Fruit fly (Drosophila melanogaster) whole organism, prepupa: Measurements from ENCODE around the gene Pde9.
A peak's percentile ranks its signal among the peaks of the same experiment; 100 is the strongest.

Experiments used
- CG10631 ChIP-seq: fragments of 200-800 bp; sonication (Bioruptor generic); optimal IDR thresholded peaks from 2 replicates; lab custom pipeline; 2016; ENCODE audit warnings: missing biosample characterization, missing genetic modification characterization
- CG10669 ChIP-seq: fragments of 200-800 bp; sonication (Bioruptor generic); optimal IDR thresholded peaks from 3 replicates; lab custom pipeline; 2018; ENCODE audit warnings: missing biosample characterization, mild to moderate bottlenecking, missing genetic modification characterization, moderate library complexity
- CG11294 ChIP-seq: fragments of 200-800 bp; sonication (Bioruptor generic); IDR thresholded peaks from 2 replicates; pipeline ENCODE4 v1.3.6; 2022; ENCODE audit warnings: missing biosample characterization, missing genetic modification characterization
- CG11902 ChIP-seq: fragments of 200-800 bp; sonication (Bioruptor generic); optimal IDR thresholded peaks from 3 replicates; lab custom pipeline; 2016; ENCODE audit warnings: missing biosample characterization, missing genetic modification characterization
- CG15336 ChIP-seq: fragments of 200-800 bp; sonication (Bioruptor generic); IDR thresholded peaks from 2 replicates; pipeline ENCODE4 v1.3.6; 2022; ENCODE audit warnings: missing biosample characterization, missing genetic modification characterization
- CG1621 ChIP-seq: fragments of 200-800 bp; sonication (Bioruptor generic); optimal IDR thresholded peaks from 3 replicates; lab custom pipeline; 2018; ENCODE audit warnings: missing biosample characterization, mild to moderate bottlenecking, missing genetic modification characterization
- CG16779 ChIP-seq: fragments of 200-800 bp; sonication (Bioruptor generic); optimal IDR thresholded peaks from 3 replicates; lab custom pipeline; 2017; ENCODE audit warnings: missing biosample characterization, mild to moderate bottlenecking, missing genetic modification characterization
- CG3032 ChIP-seq: fragments of 200-800 bp; optimal IDR thresholded peaks from 2 replicates; lab custom pipeline; 2019; ENCODE audit warnings: missing biosample characterization, mild to moderate bottlenecking, missing genetic modification characterization, moderate library complexity
- CG31627 ChIP-seq: fragments of 200-800 bp; sonication (Bioruptor generic); optimal IDR thresholded peaks from 3 replicates; lab custom pipeline; 2016; ENCODE audit warnings: missing biosample characterization, missing genetic modification characterization
- CG3919 ChIP-seq: fragments of 200-800 bp; sonication (Bioruptor generic); optimal IDR thresholded peaks from 3 replicates; lab custom pipeline; 2016; ENCODE audit warnings: missing biosample characterization, missing genetic modification characterization
- CG4318 ChIP-seq: fragments of 200-800 bp; sonication (Bioruptor generic); optimal IDR thresholded peaks from 3 replicates; lab custom pipeline; 2017; ENCODE audit warnings: missing biosample characterization, mild to moderate bottlenecking, missing genetic modification characterization
- CG6163 ChIP-seq: fragments of 200-800 bp; sonication (Bioruptor generic); IDR thresholded peaks from 3 replicates; pipeline ENCODE4 v1.3.6; 2022; ENCODE audit warnings: missing biosample characterization, missing genetic modification characterization
- CG6276 ChIP-seq: fragments of 200-800 bp; sonication (Bioruptor generic); optimal IDR thresholded peaks from 2 replicates; lab custom pipeline; 2017; ENCODE audit warnings: missing biosample characterization, mild to moderate bottlenecking, missing genetic modification characterization
- CG6792 ChIP-seq: fragments of 200-800 bp; sonication (Bioruptor generic); optimal IDR thresholded peaks from 3 replicates; lab custom pipeline; 2016; ENCODE audit warnings: missing biosample characterization, missing genetic modification characterization
- CG6808 ChIP-seq: fragments of 200-800 bp; sonication (Bioruptor generic); optimal IDR thresholded peaks from 3 replicates; lab custom pipeline; 2017; ENCODE audit warnings: missing biosample characterization, missing genetic modification characterization, mild to moderate bottlenecking, moderate library complexity, missing genetic modification reagents
- CG6854 ChIP-seq: fragments of 200-800 bp; sonication (Bioruptor generic); optimal IDR thresholded peaks from 2 replicates; lab custom pipeline; 2017; ENCODE audit warnings: missing biosample characterization, mild to moderate bottlenecking, missing genetic modification characterization
- CG7368 ChIP-seq: fragments of 200-800 bp; sonication (Bioruptor generic); optimal IDR thresholded peaks from 3 replicates; lab custom pipeline; 2016; ENCODE audit warnings: missing biosample characterization, missing genetic modification characterization
- CG8119 ChIP-seq: fragments of 200-800 bp; sonication (Bioruptor generic); IDR thresholded peaks from 3 replicates; pipeline ENCODE4 v1.3.6; 2022; ENCODE audit warnings: missing biosample characterization, missing genetic modification characterization
- CG8632 ChIP-seq: fragments of 200-800 bp; sonication (Bioruptor generic); optimal IDR thresholded peaks from 3 replicates; lab custom pipeline; 2016; ENCODE audit warnings: missing biosample characterization, missing genetic modification characterization
- CG9139 ChIP-seq: fragments of 200-800 bp; sonication (Bioruptor generic); optimal IDR thresholded peaks from 3 replicates; lab custom pipeline; 2017; ENCODE audit warnings: missing biosample characterization, mild to moderate bottlenecking, missing genetic modification characterization
- Eip75B ChIP-seq: fragments of 200-800 bp; sonication (Bioruptor generic); optimal IDR thresholded peaks from 3 replicates; lab custom pipeline; 2016; ENCODE audit warnings: missing biosample characterization, missing genetic modification characterization
- Eip78C ChIP-seq: fragments of 200-800 bp; sonication (Bioruptor generic); peaks from one replicate; lab custom pipeline; 2016; ENCODE audit warnings: missing biosample characterization, missing genetic modification characterization
- Eip93F ChIP-seq: fragments of 200-800 bp; sonication (Bioruptor generic); optimal IDR thresholded peaks from 2 replicates; lab custom pipeline; 2016; ENCODE audit warnings: missing biosample characterization, mild to moderate bottlenecking, missing genetic modification characterization
- Ets21C ChIP-seq: fragments of 200-800 bp; sonication (Bioruptor generic); optimal IDR thresholded peaks from 3 replicates; lab custom pipeline; 2016; ENCODE audit warnings: missing biosample characterization, missing genetic modification characterization
- Ets96B ChIP-seq: fragments of 200-800 bp; optimal IDR thresholded peaks from 2 replicates; lab custom pipeline; 2019; ENCODE audit warnings: missing biosample characterization, mild to moderate bottlenecking, missing genetic modification characterization, moderate library complexity
- Gug ChIP-seq: fragments of 200-800 bp; sonication (Bioruptor generic); IDR thresholded peaks from 2 replicates; pipeline ENCODE4 v1.3.6; 2022; ENCODE audit warnings: missing biosample characterization, missing genetic modification characterization
- Hr39 ChIP-seq: fragments of 200-800 bp; sonication (Bioruptor generic); optimal IDR thresholded peaks from 2 replicates; lab custom pipeline; 2016; ENCODE audit warnings: missing biosample characterization, missing genetic modification characterization
- Hr4 ChIP-seq: fragments of 200-800 bp; sonication (Bioruptor generic); optimal IDR thresholded peaks from 3 replicates; lab custom pipeline; 2016; ENCODE audit warnings: missing biosample characterization, missing genetic modification characterization
- Lpt ChIP-seq: fragments of 200-800 bp; sonication (Bioruptor generic); optimal IDR thresholded peaks from 3 replicates; lab custom pipeline; 2016; ENCODE audit warnings: missing biosample characterization, missing genetic modification characterization
- OdsH ChIP-seq: fragments of 200-800 bp; sonication (Bioruptor generic); optimal IDR thresholded peaks from 3 replicates; lab custom pipeline; 2016; ENCODE audit warnings: missing biosample characterization, missing genetic modification characterization
- Smox ChIP-seq: fragments of 200-800 bp; sonication (Bioruptor generic); optimal IDR thresholded peaks from 3 replicates; lab custom pipeline; 2016; ENCODE audit warnings: missing biosample characterization, missing genetic modification characterization
- Sox14 ChIP-seq: fragments of 200-800 bp; sonication (Bioruptor generic); optimal IDR thresholded peaks from 3 replicates; lab custom pipeline; 2016; ENCODE audit warnings: missing biosample characterization, missing genetic modification characterization
- Sox15 ChIP-seq: fragments of 200-800 bp; sonication (Bioruptor generic); optimal IDR thresholded peaks from 3 replicates; lab custom pipeline; 2016; ENCODE audit warnings: missing biosample characterization, missing genetic modification characterization
- cyc ChIP-seq: fragments of 200-800 bp; sonication (Bioruptor generic); optimal IDR thresholded peaks from 3 replicates; lab custom pipeline; 2016; ENCODE audit warnings: missing biosample characterization, missing genetic modification characterization
- dsx ChIP-seq: fragments of 200-800 bp; optimal IDR thresholded peaks from 3 replicates; lab custom pipeline; 2019; ENCODE audit warnings: missing biosample characterization, mild to moderate bottlenecking, missing genetic modification characterization, moderate library complexity; ENCODE audit not compliant: poor library complexity, severe bottlenecking
- eg ChIP-seq: fragments of 200-800 bp; sonication (Bioruptor generic); IDR thresholded peaks from 3 replicates; pipeline ENCODE4 v1.3.6; 2022; ENCODE audit warnings: missing biosample characterization, missing genetic modification characterization
- fd59A ChIP-seq: fragments of 200-800 bp; sonication (Bioruptor generic); optimal IDR thresholded peaks from 2 replicates; lab custom pipeline; 2017; ENCODE audit warnings: missing biosample characterization, mild to moderate bottlenecking, missing genetic modification characterization, missing genetic modification reagents
- fkh ChIP-seq: fragments of 200-800 bp; sonication (Bioruptor generic); optimal IDR thresholded peaks from 3 replicates; lab custom pipeline; 2017; ENCODE audit warnings: missing biosample characterization, mild to moderate bottlenecking, missing genetic modification characterization, moderate library complexity
- lz ChIP-seq: fragments of 200-800 bp; sonication (Bioruptor generic); optimal IDR thresholded peaks from 3 replicates; lab custom pipeline; 2016; ENCODE audit warnings: missing biosample characterization, missing genetic modification characterization
- net ChIP-seq: fragments of 200-800 bp; sonication (Bioruptor generic); optimal IDR thresholded peaks from 3 replicates; lab custom pipeline; 2016; ENCODE audit warnings: missing biosample characterization, missing genetic modification characterization
- pdm3 ChIP-seq: fragments of 200-800 bp; sonication (Bioruptor generic); optimal IDR thresholded peaks from 3 replicates; lab custom pipeline; 2016; ENCODE audit warnings: missing biosample characterization, missing genetic modification characterization
- salr ChIP-seq, 2 experiments: fragments of 200-800 bp; sonication (Bioruptor generic); optimal IDR thresholded peaks; 3 replicates each; lab custom pipeline; 2016 to 2018; ENCODE audit warnings: missing biosample characterization in 2 of 2, missing genetic modification characterization in 2 of 2, mild to moderate bottlenecking in 1 of 2
- spab ChIP-seq: fragments of 200-800 bp; sonication (Bioruptor generic); optimal IDR thresholded peaks from 2 replicates; lab custom pipeline; 2017; ENCODE audit warnings: missing biosample characterization, mild to moderate bottlenecking, missing genetic modification characterization, missing genetic modification reagents
- ss ChIP-seq, 2 experiments: fragments of 200-800 bp; sonication (Bioruptor generic); optimal IDR thresholded peaks; 2 replicates in 1 of 2; 3 replicates in 1 of 2; lab custom pipeline; 2017 to 2018; ENCODE audit warnings: mild to moderate bottlenecking in 2 of 2, missing biosample characterization in 2 of 2, missing genetic modification characterization in 2 of 2, moderate library complexity in 1 of 2
- svp ChIP-seq: fragments of 200-800 bp; sonication (Bioruptor generic); peaks from one replicate; lab custom pipeline; 2016; ENCODE audit warnings: missing biosample characterization, missing genetic modification characterization
- topi ChIP-seq: fragments of 200-800 bp; sonication (Bioruptor generic); optimal IDR thresholded peaks from 3 replicates; lab custom pipeline; 2016; ENCODE audit warnings: missing biosample characterization, missing genetic modification characterization
- vri ChIP-seq: fragments of 200-800 bp; sonication (Bioruptor generic); optimal IDR thresholded peaks from 3 replicates; lab custom pipeline; 2016; ENCODE audit warnings: missing biosample characterization, mild to moderate bottlenecking, missing genetic modification characterization

Pde9 gene

DNA sequence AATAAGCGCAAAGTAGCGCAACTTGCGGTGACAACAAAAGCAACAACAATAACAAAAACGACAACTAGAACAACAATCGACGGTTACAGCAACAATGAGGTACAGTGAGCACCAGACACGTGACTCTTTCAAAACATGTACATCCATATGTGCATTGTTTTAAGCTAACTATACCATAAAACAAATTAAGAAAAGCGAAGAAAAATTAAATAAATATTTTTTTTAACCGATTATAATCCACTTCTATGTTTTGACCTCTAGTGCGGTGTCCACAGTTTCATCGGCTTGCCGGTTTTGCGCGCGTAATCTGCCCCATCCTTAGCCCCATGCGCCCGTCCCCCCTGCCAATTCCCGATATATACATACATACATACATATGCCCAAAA, 142.8 kb downstream of the Pde9 start (continued):
- peak; percentile 98 for TF ChIP-seq topi
- peak; percentile 93 for TF ChIP-seq svp
- peak; percentile 92 for TF ChIP-seq CG16779 (tag; lab: Kevin White, UChicago)
- peak; percentile 98 for TF ChIP-seq CG6792
- TF ChIP-seq CG8632 (GFP tag; lab: Kevin White, UChicago), result peak; percentile 98
- peak; percentile 99 for TF ChIP-seq CG10631
- TF ChIP-seq fd59A, result peak; percentile 98
- TF ChIP-seq vri, result peak; percentile 78
- TF ChIP-seq CG11902 (GFP tag; lab: Kevin White, UChicago), result peak; percentile 98
- TF ChIP-seq Smox (GFP tag; lab: Kevin White, UChicago), result peak; percentile 96
- peak; percentile 97 for TF ChIP-seq CG31627 (GFP tag; lab: Kevin White, UChicago)
- TF ChIP-seq cyc (GFP tag; lab: Kevin White, UChicago), result peak; percentile 98
- peak; percentile 98 for TF ChIP-seq pdm3 (GFP tag; lab: Kevin White, UChicago)
- peak; percentile 99 for TF ChIP-seq Gug (GFP tag; lab: Robert Waterston, UW)
- TF ChIP-seq CG9139 (GFP tag; lab: Kevin White, UChicago), result peak; percentile 94
- peak; percentile 98 for TF ChIP-seq CG3032
- peak; percentile 97 for TF ChIP-seq spab (GFP tag; lab: Kevin White, UChicago)
- TF ChIP-seq CG6808 (GFP tag; lab: Kevin White, UChicago), result peak; percentile 97

DNA sequence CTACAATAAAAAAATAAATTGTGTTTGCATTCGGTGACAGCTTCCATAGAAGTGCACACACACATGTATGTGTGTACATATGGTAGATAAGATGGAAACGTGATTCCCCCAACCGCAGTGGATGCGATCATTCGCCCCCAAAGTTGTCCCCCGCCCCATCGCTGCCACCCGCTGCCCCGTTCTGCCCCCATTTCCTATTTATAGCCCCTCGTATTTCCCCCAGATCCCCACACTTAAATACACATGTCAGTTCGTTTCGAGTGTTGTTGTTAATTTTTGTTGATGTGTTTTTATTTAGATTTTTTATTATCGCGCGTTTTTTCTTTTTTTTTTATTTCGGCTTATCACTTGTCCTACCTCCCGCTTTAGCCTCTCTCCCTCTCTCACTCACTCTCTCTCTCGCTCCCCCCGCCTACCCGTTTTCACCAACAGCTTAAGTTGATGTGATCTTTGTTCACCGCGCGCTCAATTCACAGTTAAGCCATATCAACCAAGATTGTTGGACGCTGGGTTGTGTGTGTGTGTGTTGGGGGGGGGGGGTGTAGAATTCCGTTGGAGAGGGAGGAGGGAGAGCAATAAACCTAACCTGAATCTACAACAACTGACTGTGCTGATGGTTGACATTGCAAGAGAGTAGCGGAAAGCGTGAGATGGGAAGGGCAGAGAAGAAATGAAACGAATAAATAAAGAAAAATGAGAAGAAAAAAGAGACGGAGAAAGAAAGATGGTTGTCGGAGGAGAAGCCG, 143.4 kb downstream of the Pde9 start:
- TF ChIP-seq Eip78C (GFP tag; lab: Kevin White, UChicago), result peak; percentile 33
- peak; percentile 44 for TF ChIP-seq CG1621 (tag; lab: Kevin White, UChicago)
- peak; percentile 47 to 84 for TF ChIP-seq ss (GFP tag; optimal IDR thresholded peaks at IDR 0.05; lab: Kevin White, UChicago)
- no peak for TF ChIP-seq lz (GFP tag; lab: Kevin White, UChicago)
- peak; percentile 57 for TF ChIP-seq vri
- TF ChIP-seq Lpt (GFP tag; lab: Kevin White, UChicago), result peak; percentile 41
- TF ChIP-seq CG7368 (GFP tag; lab: Kevin White, UChicago), result no peak
- TF ChIP-seq Sox14 (GFP tag; lab: Kevin White, UChicago), result peak; percentile 78
- TF ChIP-seq CG15336 (GFP tag; lab: Robert Waterston, UW), result peak; percentile 63
- TF ChIP-seq CG8632 (GFP tag; lab: Kevin White, UChicago), result peak; percentile 53
- TF ChIP-seq eg (GFP tag; lab: Robert Waterston, UW), result peak; percentile 81
- peak; percentile 32; the same call in 1 of the 2 replicates for TF ChIP-seq CG11294
- peak; percentile 36 for TF ChIP-seq CG6808 (GFP tag; lab: Kevin White, UChicago)
- peak; percentile 37; the same call in 1 of the 2 replicates for TF ChIP-seq Gug (GFP tag; lab: Robert Waterston, UW)
- peak; percentile 45 for TF ChIP-seq net
- TF ChIP-seq OdsH, result no peak
- no peak for TF ChIP-seq Hr39 (GFP tag; lab: Kevin White, UChicago)
- TF ChIP-seq CG3032, result peak; percentile 4
- TF ChIP-seq CG10669 (GFP tag; lab: Kevin White, UChicago), result peak; percentile 31
- peak; percentile 87 for TF ChIP-seq CG9139 (GFP tag; lab: Kevin White, UChicago)
- TF ChIP-seq dsx (GFP tag; lab: Kevin White, UChicago), result no peak
- TF ChIP-seq Eip93F (GFP tag; lab: Kevin White, UChicago), result no peak
- no peak for TF ChIP-seq Sox15 (GFP tag; lab: Kevin White, UChicago)
- TF ChIP-seq CG6854 (GFP tag; lab: Kevin White, UChicago), result peak; percentile 71
- peak; percentile 28 for TF ChIP-seq spab (GFP tag; lab: Kevin White, UChicago)
- no peak for TF ChIP-seq topi
- peak; percentile 96 for TF ChIP-seq svp
- TF ChIP-seq Hr4 (GFP tag; lab: Kevin White, UChicago), result no peak
- TF ChIP-seq CG6792, result peak; percentile 20
- peak; percentile 58; the same call in 2 of the 3 replicates for TF ChIP-seq CG6163 (GFP tag; lab: Robert Waterston, UW)
- peak; percentile 65 for TF ChIP-seq CG16779 (tag; lab: Kevin White, UChicago)
- TF ChIP-seq CG6276, result peak; percentile 64
- TF ChIP-seq CG3919, result no peak
- no peak for TF ChIP-seq Ets21C (GFP tag; lab: Kevin White, UChicago)
- TF ChIP-seq Ets96B (tag; lab: Kevin White, UChicago), result peak; percentile 12
- no peak for TF ChIP-seq Eip75B (GFP tag; lab: Kevin White, UChicago)
- TF ChIP-seq salr (GFP tag; optimal IDR thresholded peaks at IDR 0.05; lab: Kevin White, UChicago), result peak in 1 of 2 experiments; percentile 25
- TF ChIP-seq CG31627 (GFP tag; lab: Kevin White, UChicago), result no peak
- peak; percentile 92 for TF ChIP-seq fkh (GFP tag; lab: Kevin White, UChicago)
- TF ChIP-seq CG8119 (GFP tag; lab: Robert Waterston, UW), result peak; percentile 69
- TF ChIP-seq Smox (GFP tag; lab: Kevin White, UChicago), result no peak
- TF ChIP-seq CG4318, result no peak
